Fruit fly (Drosophila melanogaster) whole organism, embryonic: ENCODE data around the gene Rrp45.

Source experiments
- Antp ChIP-seq: fragments of 200-800 bp; sonication (Bioruptor generic); optimal IDR thresholded peaks from 3 replicates; lab custom pipeline; 2016; ENCODE audit warnings: missing biosample characterization, missing genetic modification characterization
- BEAF-32 ChIP-seq: fragments of 200-800 bp; sonication (Bioruptor generic); optimal IDR thresholded peaks from 3 replicates; lab custom pipeline; 2017; ENCODE audit warnings: missing biosample characterization, missing genetic modification characterization, mild to moderate bottlenecking, moderate library complexity, missing genetic modification reagents
- CG10431 ChIP-seq: fragments of 200-800 bp; sonication (Bioruptor generic); optimal IDR thresholded peaks from 3 replicates; lab custom pipeline; 2018; ENCODE audit warnings: missing biosample characterization, mild to moderate bottlenecking, missing genetic modification characterization
- CG10462 ChIP-seq: fragments of 200-800 bp; sonication (Bioruptor generic); optimal IDR thresholded peaks from 2 replicates; lab custom pipeline; 2016; ENCODE audit warnings: missing biosample characterization, missing genetic modification characterization
- CG11398 ChIP-seq: fragments of 200-800 bp; sonication (Bioruptor generic); optimal IDR thresholded peaks from 2 replicates; lab custom pipeline; 2016; ENCODE audit warnings: missing biosample characterization, missing genetic modification characterization
- CG12155 ChIP-seq: fragments of 200-800 bp; sonication (Bioruptor generic); optimal IDR thresholded peaks from 3 replicates; lab custom pipeline; 2016; ENCODE audit warnings: missing biosample characterization, missing genetic modification characterization
- CG12659 ChIP-seq: fragments of 200-800 bp; sonication (Bioruptor generic); optimal IDR thresholded peaks from 3 replicates; lab custom pipeline; 2017; ENCODE audit warnings: mild to moderate bottlenecking, missing biosample characterization, missing genetic modification reagents, missing genetic modification characterization
- CG3847 ChIP-seq: fragments of 200-800 bp; sonication (Bioruptor generic); IDR thresholded peaks from 2 replicates; pipeline ENCODE4 v1.3.6; 2022; ENCODE audit warnings: missing biosample characterization, missing genetic modification characterization
- CG4282 ChIP-seq: fragments of 200-800 bp; sonication (Bioruptor generic); optimal IDR thresholded peaks from 2 replicates; lab custom pipeline; 2016; ENCODE audit warnings: missing biosample characterization, missing genetic modification characterization
- CG4617 ChIP-seq: fragments of 200-800 bp; sonication (Bioruptor generic); optimal IDR thresholded peaks from 3 replicates; lab custom pipeline; 2016; ENCODE audit warnings: missing biosample characterization, missing genetic modification characterization, borderline replicate concordance
- CG7963 ChIP-seq: fragments of 200-800 bp; sonication (Bioruptor generic); IDR thresholded peaks from 3 replicates; pipeline ENCODE4 v1.3.6; 2022; ENCODE audit warnings: missing biosample characterization, missing genetic modification characterization; ENCODE audit not compliant: partially characterized antibody
- CG8359 ChIP-seq: fragments of 200-800 bp; sonication (Bioruptor generic); optimal IDR thresholded peaks from 2 replicates; lab custom pipeline; 2017; ENCODE audit warnings: missing biosample characterization, mild to moderate bottlenecking, missing genetic modification characterization, borderline replicate concordance
- CG9437 ChIP-seq: fragments of 200-800 bp; sonication (Bioruptor generic); optimal IDR thresholded peaks from 2 replicates; lab custom pipeline; 2018; ENCODE audit warnings: missing biosample characterization, mild to moderate bottlenecking, missing genetic modification characterization
- CG9876 ChIP-seq: fragments of 200-800 bp; sonication (Bioruptor generic); optimal IDR thresholded peaks from 2 replicates; lab custom pipeline; 2016; ENCODE audit warnings: missing biosample characterization, missing genetic modification characterization
- CrebB ChIP-seq: fragments of 200-800 bp; sonication (Bioruptor generic); optimal IDR thresholded peaks from 3 replicates; lab custom pipeline; 2018; ENCODE audit warnings: missing biosample characterization, mild to moderate bottlenecking, missing genetic modification characterization
- Dip2 ChIP-seq: fragments of 200-800 bp; sonication (Bioruptor generic); IDR thresholded peaks from 2 replicates; pipeline ENCODE4 v1.3.6; 2022; ENCODE audit warnings: missing biosample characterization, missing genetic modification characterization
- Dll ChIP-seq: fragments of 200-800 bp; sonication (Bioruptor generic); IDR thresholded peaks from 4 replicates; pipeline ENCODE4 v1.3.6; 2022; ENCODE audit warnings: missing biosample characterization, missing genetic modification characterization; ENCODE audit not compliant: partially characterized antibody
- Doc2 ChIP-seq: fragments of 200-800 bp; sonication (Bioruptor generic); IDR thresholded peaks from 2 replicates; pipeline ENCODE4 v1.3.6; 2022; ENCODE audit warnings: missing biosample characterization, missing genetic modification characterization
- E2f1 ChIP-seq: fragments of 200-800 bp; sonication (Bioruptor generic); IDR thresholded peaks from 2 replicates; pipeline ENCODE4 v1.3.6; 2022; ENCODE audit warnings: missing biosample characterization, missing genetic modification characterization
- Ets97D ChIP-seq: fragments of 200-800 bp; sonication (Bioruptor generic); optimal IDR thresholded peaks from 3 replicates; lab custom pipeline; 2016; ENCODE audit warnings: missing biosample characterization, missing genetic modification characterization
- MESR4 ChIP-seq: fragments of 200-800 bp; sonication (Bioruptor generic); optimal IDR thresholded peaks from 2 replicates; lab custom pipeline; 2018; ENCODE audit warnings: missing biosample characterization, mild to moderate bottlenecking, missing genetic modification characterization, moderate library complexity
- Mad ChIP-seq: fragments of 200-800 bp; sonication (Bioruptor generic); optimal IDR thresholded peaks from 2 replicates; lab custom pipeline; 2016; ENCODE audit warnings: missing biosample characterization, missing genetic modification characterization
- Med ChIP-seq: fragments of 200-800 bp; sonication (Bioruptor generic); peaks from one replicate; lab custom pipeline; 2016; ENCODE audit warnings: missing biosample characterization, missing genetic modification characterization, mild to moderate bottlenecking, inconsistent platforms, moderate library complexity
- Nf-YA ChIP-seq: fragments of 200-800 bp; sonication (Bioruptor generic); IDR thresholded peaks from 2 replicates; pipeline ENCODE4 v1.3.6; 2022; ENCODE audit warnings: missing biosample characterization, missing genetic modification characterization
- PHDP ChIP-seq: fragments of 200-800 bp; sonication (Bioruptor generic); optimal IDR thresholded peaks from 3 replicates; lab custom pipeline; 2018; ENCODE audit warnings: missing biosample characterization, mild to moderate bottlenecking, missing genetic modification characterization, moderate library complexity
- Rfx ChIP-seq: fragments of 200-800 bp; sonication (Bioruptor generic); IDR thresholded peaks from 2 replicates; pipeline ENCODE4 v1.3.6; 2022; ENCODE audit warnings: missing biosample characterization, missing genetic modification characterization
- Side ChIP-seq: fragments of 200-800 bp; sonication (Bioruptor generic); optimal IDR thresholded peaks from 2 replicates; lab custom pipeline; 2016; ENCODE audit warnings: missing biosample characterization, missing genetic modification characterization
- Xrp1 ChIP-seq: fragments of 200-800 bp; sonication (Bioruptor generic); IDR thresholded peaks from 2 replicates; pipeline ENCODE4 v1.3.6; 2022; ENCODE audit warnings: missing biosample characterization, missing genetic modification characterization
- YL-1 ChIP-seq: fragments of 200-800 bp; sonication (Bioruptor generic); optimal IDR thresholded peaks from 3 replicates; lab custom pipeline; 2017; ENCODE audit warnings: missing biosample characterization, mild to moderate bottlenecking, missing genetic modification characterization
- al ChIP-seq: fragments of 200-800 bp; sonication (Bioruptor generic); IDR thresholded peaks from 2 replicates; pipeline ENCODE4 v1.3.6; 2022; ENCODE audit warnings: missing biosample characterization, missing genetic modification characterization
- ase ChIP-seq: fragments of 200-800 bp; sonication (Bioruptor generic); IDR thresholded peaks from 3 replicates; pipeline ENCODE4 v1.3.6; 2022; ENCODE audit warnings: missing biosample characterization, missing genetic modification characterization
- cad ChIP-seq: fragments of >200 bp; optimal IDR thresholded peaks from 2 replicates; lab custom pipeline; 2017; ENCODE audit warnings: missing biosample characterization, missing genetic modification characterization
- cas ChIP-seq: fragments of 200-800 bp; sonication (Bioruptor generic); IDR thresholded peaks from 2 replicates; pipeline ENCODE4 v1.3.6; 2022; ENCODE audit warnings: missing biosample characterization, missing genetic modification characterization
- cwo ChIP-seq: fragments of 200-800 bp; sonication (Bioruptor generic); optimal IDR thresholded peaks from 3 replicates; lab custom pipeline; 2017; ENCODE audit warnings: missing biosample characterization, missing genetic modification characterization, mild to moderate bottlenecking, moderate library complexity, missing genetic modification reagents
- da ChIP-seq: fragments of 200-800 bp; sonication (Bioruptor generic); optimal IDR thresholded peaks from 2 replicates; lab custom pipeline; 2016; ENCODE audit warnings: missing biosample characterization, missing genetic modification characterization
- dm ChIP-seq: fragments of 200-800 bp; sonication (Bioruptor generic); optimal IDR thresholded peaks from 3 replicates; lab custom pipeline; 2016; ENCODE audit warnings: missing biosample characterization, missing genetic modification characterization
- dmrt11E ChIP-seq: fragments of 200-800 bp; sonication (Bioruptor generic); optimal IDR thresholded peaks from 3 replicates; lab custom pipeline; 2018; ENCODE audit warnings: missing biosample characterization, mild to moderate bottlenecking, missing genetic modification characterization, moderate library complexity
- gfzf ChIP-seq: fragments of 200-800 bp; sonication (Bioruptor generic); optimal IDR thresholded peaks from 2 replicates; lab custom pipeline; 2016; ENCODE audit warnings: missing biosample characterization, mild to moderate bottlenecking, missing genetic modification characterization, moderate library complexity
- grn ChIP-seq: fragments of 200-800 bp; sonication (Bioruptor generic); optimal IDR thresholded peaks from 3 replicates; lab custom pipeline; 2017; ENCODE audit warnings: missing biosample characterization, missing genetic modification characterization
- hkb ChIP-seq, 2 experiments: fragments of 200-800 bp in 1 of 2; fragments of >200 bp in 1 of 2; sonication (Bioruptor generic) in 1 of 2; IDR thresholded peaks in 1 of 2; optimal IDR thresholded peaks in 1 of 2; 2 replicates each; pipeline versions ENCODE4 v1.3.6 to Lab custom; 2017 to 2022; ENCODE audit warnings: missing biosample characterization in 1 of 2, missing genetic modification characterization in 1 of 2
- kay ChIP-seq: fragments of 200-800 bp; sonication (Bioruptor generic); optimal IDR thresholded peaks from 2 replicates; lab custom pipeline; 2016; ENCODE audit warnings: missing biosample characterization, missing genetic modification characterization
- lab ChIP-seq: fragments of 200-800 bp; sonication (Bioruptor generic); optimal IDR thresholded peaks from 3 replicates; lab custom pipeline; 2017; ENCODE audit warnings: missing biosample characterization, missing genetic modification characterization, mild to moderate bottlenecking, moderate library complexity, missing genetic modification reagents
- lilli ChIP-seq: fragments of 200-800 bp; sonication (Bioruptor generic); optimal IDR thresholded peaks from 3 replicates; lab custom pipeline; 2016; ENCODE audit warnings: missing biosample characterization, missing genetic modification characterization
- nom ChIP-seq: fragments of 200-800 bp; sonication (Bioruptor generic); optimal IDR thresholded peaks from 2 replicates; lab custom pipeline; 2017; ENCODE audit warnings: missing biosample characterization, missing genetic modification characterization, mild to moderate bottlenecking, moderate library complexity, missing genetic modification reagents
- pan ChIP-seq, 4 experiments: fragments of >200 bp in 3 of 4; fragments of 200-800 bp in 1 of 4; sonication (Bioruptor generic) in 1 of 4; optimal IDR thresholded peaks in 3 of 4; IDR thresholded peaks in 1 of 4; 2 replicates each; pipeline versions ENCODE4 v1.3.6 to Lab custom; 2017 to 2022; ENCODE audit warnings: missing biosample characterization in 2 of 4, missing genetic modification characterization in 2 of 4, mixed read lengths in 1 of 4
- slbo ChIP-seq: fragments of 200-800 bp; sonication (Bioruptor generic); IDR thresholded peaks from 2 replicates; pipeline ENCODE4 v1.3.6; 2022; ENCODE audit warnings: missing biosample characterization, missing genetic modification characterization
- sob ChIP-seq: fragments of 200-800 bp; sonication (Bioruptor generic); IDR thresholded peaks from 2 replicates; pipeline ENCODE4 v1.3.6; 2022; ENCODE audit warnings: missing biosample characterization, missing genetic modification characterization
- stwl ChIP-seq: fragments of 200-800 bp; sonication (Bioruptor generic); optimal IDR thresholded peaks from 3 replicates; lab custom pipeline; 2018; ENCODE audit warnings: missing biosample characterization, mild to moderate bottlenecking, missing genetic modification characterization, moderate library complexity
- ttk ChIP-seq: fragments of 200-800 bp; sonication (Bioruptor generic); IDR thresholded peaks from 2 replicates; pipeline ENCODE4 v2.1.2; 2022; ENCODE audit warnings: missing biosample characterization, missing genetic modification characterization
- usp ChIP-seq: fragments of >200 bp; optimal IDR thresholded peaks from 2 replicates; lab custom pipeline; 2017; ENCODE audit warnings: missing biosample characterization, missing genetic modification characterization

The Rrp45 gene

DNA sequence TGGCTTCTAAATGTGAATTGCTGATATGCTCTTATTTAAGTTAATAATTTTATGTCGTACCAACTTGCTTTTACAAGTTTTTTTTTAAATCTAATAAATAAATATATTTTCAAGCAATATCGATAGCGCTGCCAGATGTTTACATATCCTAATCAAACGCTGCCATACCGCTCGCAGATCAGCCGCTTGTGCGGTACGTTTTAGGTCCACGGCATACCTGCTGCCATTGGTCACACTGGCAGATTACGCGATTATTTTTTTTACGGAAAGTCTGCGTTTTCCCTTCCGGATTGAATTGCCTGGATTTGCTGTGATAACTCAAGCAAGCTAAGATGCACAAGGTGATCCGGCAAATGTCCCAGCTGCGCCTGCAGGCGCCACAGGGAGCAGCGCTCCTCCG lies 7.3 kb downstream of the Rrp45 start, which contains the start of gene mRpL22 (continued):
- TF ChIP-seq dmrt11E (tag; lab: Kevin White, UChicago), result no peak
- TF ChIP-seq CG4617 (GFP tag; lab: Kevin White, UChicago), result peak; percentile 35
- peak; percentile 37 for TF ChIP-seq Med
- TF ChIP-seq YL-1 (GFP tag; lab: Kevin White, UChicago), result peak; percentile 21
- TF ChIP-seq al, result no peak
- TF ChIP-seq ttk (GFP tag; lab: Robert Waterston, UW), result no peak
- peak; percentile 28 for TF ChIP-seq CrebB (tag; lab: Kevin White, UChicago)
- no peak for TF ChIP-seq CG4282
- TF ChIP-seq Dll (GFP tag; lab: Robert Waterston, UW), result no peak
- no peak for TF ChIP-seq kay (GFP tag; lab: Kevin White, UChicago)
- no peak for TF ChIP-seq Mad (GFP tag; lab: Kevin White, UChicago)
- no peak for TF ChIP-seq Nf-YA (GFP tag; lab: Robert Waterston, UW)
- TF ChIP-seq Ets97D (GFP tag; lab: Kevin White, UChicago), result peak; percentile 30
- no peak for TF ChIP-seq sob (GFP tag; lab: Robert Waterston, UW)
- TF ChIP-seq CG3847 (GFP tag; lab: Robert Waterston, UW), result peak; percentile 70
- no peak for TF ChIP-seq Antp
- no peak for TF ChIP-seq CG10462 (GFP tag; lab: Kevin White, UChicago)
- peak; percentile 56 for TF ChIP-seq BEAF-32 (GFP tag; lab: Kevin White, UChicago)
- peak; percentile 69 for TF ChIP-seq CG9437 (GFP tag; lab: Kevin White, UChicago)
- peak; percentile 88 for TF ChIP-seq MESR4
- TF ChIP-seq pan (optimal IDR thresholded peaks at IDR 0.05; lab: Kevin White, UChicago), result no peak
- no peak for TF ChIP-seq pan (GFP tag; optimal IDR thresholded peaks at IDR 0.05 in 1 of 2, IDR thresholded peaks at IDR 0.05 in 1 of 2)
- TF ChIP-seq da (GFP tag; lab: Kevin White, UChicago), result no peak
- peak; percentile 31; the same call in 1 of the 2 replicates for TF ChIP-seq Rfx (GFP tag; lab: Robert Waterston, UW)
- no peak for TF ChIP-seq hkb (optimal IDR thresholded peaks at IDR 0.05; lab: Kevin White, UChicago)
- no peak for TF ChIP-seq hkb (GFP tag; IDR thresholded peaks at IDR 0.05; lab: Robert Waterston, UW)
- TF ChIP-seq CG7963 (GFP tag; lab: Robert Waterston, UW), result no peak
- no peak for TF ChIP-seq cwo (GFP tag; lab: Kevin White, UChicago)
- TF ChIP-seq grn (GFP tag; lab: Kevin White, UChicago), result peak; percentile 27
- TF ChIP-seq CG11398 (GFP tag; lab: Kevin White, UChicago), result no peak
- no peak for TF ChIP-seq Doc2 (GFP tag; lab: Robert Waterston, UW)
- no peak for TF ChIP-seq CG9876 (GFP tag; lab: Kevin White, UChicago)
- TF ChIP-seq cad, result no peak
- no peak for TF ChIP-seq E2f1 (GFP tag; lab: Robert Waterston, UW)
- peak; percentile 25; the same call in 1 of the 2 replicates for TF ChIP-seq slbo (GFP tag; lab: Robert Waterston, UW)
- no peak for TF ChIP-seq dm
- no peak for TF ChIP-seq usp
- peak; percentile 8 for TF ChIP-seq nom (GFP tag; lab: Kevin White, UChicago)
- no peak for TF ChIP-seq ase (GFP tag; lab: Robert Waterston, UW)
- no peak for TF ChIP-seq Dip2 (GFP tag; lab: Robert Waterston, UW)
- no peak for TF ChIP-seq CG8359 (GFP tag; lab: Kevin White, UChicago)
- no peak for TF ChIP-seq cas (GFP tag; lab: Robert Waterston, UW)
- TF ChIP-seq Xrp1 (GFP tag; lab: Robert Waterston, UW), result no peak
- no peak for TF ChIP-seq CG12155
- peak; percentile 20 for TF ChIP-seq CG12659 (GFP tag; lab: Kevin White, UChicago)
- TF ChIP-seq PHDP (tag; lab: Kevin White, UChicago), result no peak
- TF ChIP-seq stwl (tag; lab: Kevin White, UChicago), result peak; percentile 4
- peak; percentile 71 for TF ChIP-seq gfzf
- TF ChIP-seq CG10431, result no peak
- no peak for TF ChIP-seq Side
- no peak for TF ChIP-seq lab (GFP tag; lab: Kevin White, UChicago)
- no peak for TF ChIP-seq lilli (GFP tag; lab: Kevin White, UChicago)
